Worm (Caenorhabditis elegans): ENCODE measurements around the gene C07G1.15.

C07G1.15 gene

ce11 chrIV:8189667-8190066, 19.9 kb downstream of the C07G1.15 start:
- TF ChIP-seq pqm-1 (tag; optimal IDR thresholded peaks at IDR 0.05) (no peak), ahr-1 (tag; optimal IDR thresholded peaks at IDR 0.05) (no peak), unc-3 (GFP tag; conservative IDR thresholded peaks at IDR 0.05) (no peak), unc-3 (tag; optimal IDR thresholded peaks at IDR 0.05) (no peak), ztf-16 (tag; optimal IDR thresholded peaks at IDR 0.05) (no peak), ceh-6 (GFP tag; optimal IDR thresholded peaks at IDR 0.05) (no peak), hlh-30 (tag; optimal IDR thresholded peaks at IDR 0.05; ENCODE audit: insufficient read depth) (no peak), Y22D7AL.16 (tag; optimal IDR thresholded peaks at IDR 0.05) (no peak), ceh-24 (tag; optimal IDR thresholded peaks at IDR 0.05) (no peak), ceh-19 (GFP tag; optimal IDR thresholded peaks at IDR 0.05) (no peak), zip-5 (tag; optimal IDR thresholded peaks at IDR 0.05) (no peak), ref-2 (tag; optimal IDR thresholded peaks at IDR 0.05) (no peak), ttx-3 (tag; optimal IDR thresholded peaks at IDR 0.05) (no peak), ceh-34 (tag; optimal IDR thresholded peaks at IDR 0.05) (no peak), rnt-1 (tag; optimal IDR thresholded peaks at IDR 0.05) (no peak)

ce11 chrIV:8192878-8193277, 23.1 kb downstream of the C07G1.15 start:
- TF ChIP-seq ceh-19 (GFP tag; optimal IDR thresholded peaks at IDR 0.05) (no peak), ref-2 (tag; optimal IDR thresholded peaks at IDR 0.05) (no peak), mec-3 (tag; optimal IDR thresholded peaks at IDR 0.05; ENCODE audit: borderline replicate concordance) (no peak), unc-3 (GFP tag; conservative IDR thresholded peaks at IDR 0.05) (no peak), unc-3 (tag; optimal IDR thresholded peaks at IDR 0.05) (no peak), dve-1 (tag; optimal IDR thresholded peaks at IDR 0.05) (no peak), hlh-6 (tag; optimal IDR thresholded peaks at IDR 0.05) (no peak), K09A11.1 (tag; optimal IDR thresholded peaks at IDR 0.05; ENCODE audit: insufficient read depth) (no peak), ceh-30 (tag; optimal IDR thresholded peaks at IDR 0.05) (no peak), ceh-6 (GFP tag; optimal IDR thresholded peaks at IDR 0.05) (no peak), hlh-30 (tag; optimal IDR thresholded peaks at IDR 0.05; ENCODE audit: insufficient read depth) (no peak), rnt-1 (tag; optimal IDR thresholded peaks at IDR 0.05) (no peak), elt-4 (tag; optimal IDR thresholded peaks at IDR 0.05) (no peak), che-1 (tag; optimal IDR thresholded peaks at IDR 0.05) (no peak), pag-3 (tag; optimal IDR thresholded peaks at IDR 0.05; ENCODE audit: borderline replicate concordance) (no peak), pat-9 (tag; optimal IDR thresholded peaks at IDR 0.05) (no peak), gmeb-2 (tag; optimal IDR thresholded peaks at IDR 0.05) (no peak), pax-1 (tag; optimal IDR thresholded peaks at IDR 0.05) (no peak), ztf-16 (tag; optimal IDR thresholded peaks at IDR 0.05) (no peak)

ce11 chrIV:8198851-8199250, 29.1 kb downstream of the C07G1.15 start, which contains the start of gene wsp-1:
TSS of gene wsp-1 (minus strand) at chrIV:8198951.
- no peak for TF ChIP-seq ceh-18 (tag; optimal IDR thresholded peaks at IDR 0.05)
- TF ChIP-seq F13H6.1 (tag; optimal IDR thresholded peaks at IDR 0.05) = no peak
- TF ChIP-seq odd-2 (tag; optimal IDR thresholded peaks at IDR 0.05) = no peak
- TF ChIP-seq hlh-6 (tag; optimal IDR thresholded peaks at IDR 0.05) = no peak
- TF ChIP-seq gmeb-2 (tag; optimal IDR thresholded peaks at IDR 0.05) = no peak
- TF ChIP-seq ceh-14 (tag; optimal IDR thresholded peaks at IDR 0.05) = no peak
- no peak for TF ChIP-seq pha-2 (tag; optimal IDR thresholded peaks at IDR 0.05)
- TF ChIP-seq fkh-10 (GFP tag; optimal IDR thresholded peaks at IDR 0.05) = no peak

- TF ChIP-seq K02D7.2 (tag; optimal IDR thresholded peaks at IDR 0.05) (no peak), ceh-34 (tag; optimal IDR thresholded peaks at IDR 0.05) (no peak), ceh-14 (tag; optimal IDR thresholded peaks at IDR 0.05) (no peak), dmd-4 (tag; optimal IDR thresholded peaks at IDR 0.05; ENCODE audit: borderline replicate concordance) (no peak), ceh-19 (GFP tag; optimal IDR thresholded peaks at IDR 0.05) (no peak), unc-55 (GFP tag; optimal IDR thresholded peaks at IDR 0.05) (no peak), ceh-6 (GFP tag; optimal IDR thresholded peaks at IDR 0.05) (no peak), mec-3 (tag; optimal IDR thresholded peaks at IDR 0.05; ENCODE audit: borderline replicate concordance) (no peak), ceh-45 (GFP tag; IDR thresholded peaks at IDR 0.05) (no peak), ceh-2 (tag; optimal IDR thresholded peaks at IDR 0.05) (no peak), ztf-16 (tag; optimal IDR thresholded peaks at IDR 0.05) (no peak), ceh-31 (tag; optimal IDR thresholded peaks at IDR 0.05) (no peak), elt-2 (tag; optimal IDR thresholded peaks at IDR 0.05) (no peak), fax-1 (tag; optimal IDR thresholded peaks at IDR 0.05) (no peak), ceh-9 (tag; optimal IDR thresholded peaks at IDR 0.05) (no peak), pag-3 (tag; optimal IDR thresholded peaks at IDR 0.05; ENCODE audit: borderline replicate concordance) (no peak)
Observed at ce11 chrIV:8199274-8199673, 29.5 kb downstream of the C07G1.15 start.
